Comparison of ENCODE assay signal across 2 worm cellular contexts in genomic region chrIV:9381136-9381535, ce11.
TF ChIP-seq lines count a peak whose summit lies in the region.

Gene C10C5.5 (plus strand): TSS chrIV:9381436.

TF ChIP-seq in whole organism, L4 larva, 104 proteins besides CTCF, POLR2A, EP300 and RAD21:
- peak; percentile 17 for TF ChIP-seq aha-1 (tag; lab: Kevin White, UChicago)
- no peak for TF ChIP-seq lsy-2 (tag; optimal IDR thresholded peaks at IDR 0.05; lab: Kevin White, UChicago)

TF ChIP-seq in whole organism, late embryonic, 69 proteins besides CTCF, POLR2A, EP300 and RAD21:
- TF ChIP-seq elt-2 (tag; optimal IDR thresholded peaks at IDR 0.05; lab: Kevin White, UChicago) (peak; percentile 23), pqm-1 (tag; optimal IDR thresholded peaks at IDR 0.05; lab: Kevin White, UChicago) (no peak)
